Worm (Caenorhabditis elegans) whole organism, L4/young adult: Measurements from ENCODE around the gene F26F4.9.

ENCODE experiments used
- W03F9.2 ChIP-seq: fragments of 150-350 bp; optimal IDR thresholded peaks from 2 replicates; lab custom pipeline; 2014; ENCODE audit warnings: missing biosample characterization, missing genetic modification characterization
- him-1 ChIP-seq: sonication (generic microtip); optimal IDR thresholded peaks from 2 replicates; lab custom pipeline; 2016; ENCODE audit warnings: missing genotype, missing genetic modification reagents, missing genetic modification characterization, missing compliant biosample characterization

ce11 chrIII:4939267-4939666, 26.9 kb upstream of the F26F4.9 start, which contains the start of gene rpb-2:
- TF ChIP-seq him-1 (tag; lab: Kevin White, UChicago) (no peak), W03F9.2 (tag; lab: Kevin White, UChicago) (no peak)
